Worm (Caenorhabditis elegans) whole organism, L2 larva: ENCODE results near the gene twk-23.

Experiments used
- ZK546.5 ChIP-seq: sonication (generic microtip); optimal IDR thresholded peaks from 2 replicates; lab custom pipeline; 2017; ENCODE audit warnings: missing biosample characterization, missing genetic modification characterization
- aly-2 ChIP-seq: fragments of 150-350 bp; optimal IDR thresholded peaks from 2 replicates; lab custom pipeline; 2014; ENCODE audit warnings: missing biosample characterization, missing genetic modification characterization
- ama-1 ChIP-seq: fragments of 150-350 bp; optimal IDR thresholded peaks from 2 replicates; lab custom pipeline; 2018; ENCODE audit warnings: inconsistent platforms
- ceh-82 ChIP-seq: fragments of 150-350 bp; optimal IDR thresholded peaks from 2 replicates; lab custom pipeline; 2014; ENCODE audit warnings: missing biosample characterization, missing genetic modification characterization
- gmeb-1 ChIP-seq: fragments of 150-350 bp; optimal IDR thresholded peaks from 2 replicates; lab custom pipeline; 2014; ENCODE audit warnings: missing biosample characterization, missing genetic modification characterization
- lin-13 ChIP-seq: fragments of 150-350 bp; optimal IDR thresholded peaks from 2 replicates; lab custom pipeline; 2014; ENCODE audit warnings: missing biosample characterization, missing genetic modification reagents, missing genetic modification characterization
- lin-39 ChIP-seq: fragments of 150-350 bp; optimal IDR thresholded peaks from 2 replicates; lab custom pipeline; 2014; ENCODE audit warnings: missing biosample characterization, missing genetic modification reagents, missing genetic modification characterization
- nhr-10 ChIP-seq: sonication (generic microtip); optimal IDR thresholded peaks from 2 replicates; lab custom pipeline; 2017; ENCODE audit warnings: missing biosample characterization, missing genetic modification characterization
- nhr-12 ChIP-seq: fragments of 150-350 bp; optimal IDR thresholded peaks from 2 replicates; lab custom pipeline; 2014; ENCODE audit warnings: missing biosample characterization, missing genetic modification characterization
- skn-1 ChIP-seq: sonication (generic microtip); optimal IDR thresholded peaks from 2 replicates; lab custom pipeline; 2017; ENCODE audit warnings: missing biosample characterization, missing genetic modification characterization
- unc-55 ChIP-seq: fragments of 150-350 bp; sonication (generic microtip); optimal IDR thresholded peaks from 3 replicates; lab custom pipeline; 2014; ENCODE audit warnings: missing biosample characterization, missing genetic modification reagents, missing genetic modification characterization

- TF ChIP-seq gmeb-1 (peak; percentile 15), ZK546.5 (no peak), ceh-82 (tag; lab: Kevin White, UChicago) (no peak), lin-13 (GFP tag; lab: Kevin White, UChicago) (no peak), aly-2 (tag; lab: Kevin White, UChicago) (no peak), nhr-12 (no peak), nhr-10 (tag; lab: Kevin White, UChicago) (no peak), unc-55 (GFP tag; lab: Kevin White, UChicago) (no peak), skn-1 (no peak), lin-39 (tag; lab: Kevin White, UChicago) (no peak), ama-1 (no peak)
Observed at ce11 chrX:13782074-13782462, 41.3 kb downstream of the twk-23 start.
